Worm (Caenorhabditis elegans) whole organism, young adult: ENCODE data around the gene C33H5.2.

Source experiments
- B0019.2 ChIP-seq: fragments of 200-800 bp; sonication (Bioruptor generic); conservative IDR thresholded peaks from 2 replicates; pipeline ENCODE4 v1.3.6; 2022; ENCODE audit warnings: missing genetic modification reagents, missing genetic modification characterization, missing compliant biosample characterization
- B0261.1 ChIP-seq: sonication (generic microtip); optimal IDR thresholded peaks from 2 replicates; lab custom pipeline; 2016; ENCODE audit warnings: mild to moderate bottlenecking, missing genetic modification characterization, moderate library complexity, missing compliant biosample characterization
- C06A6.2 ChIP-seq: fragments of 200-800 bp; sonication (Bioruptor generic); conservative IDR thresholded peaks from 2 replicates; pipeline ENCODE4 v1.3.6; 2022; ENCODE audit warnings: missing genetic modification characterization, missing compliant biosample characterization
- D2030.7 ChIP-seq: fragments of 200-800 bp; sonication (Bioruptor generic); IDR thresholded peaks from 2 replicates; pipeline ENCODE4 v1.3.6; 2022; ENCODE audit warnings: missing genetic modification reagents, missing genetic modification characterization, missing compliant biosample characterization
- F23B12.7 ChIP-seq: sonication (generic microtip); optimal IDR thresholded peaks from 2 replicates; lab custom pipeline; 2017; ENCODE audit warnings: missing genetic modification characterization, mild to moderate bottlenecking, missing compliant biosample characterization, antibody characterized with exemption, moderate library complexity; ENCODE audit not compliant: insufficient read depth
- F33H1.4 ChIP-seq: fragments of 200-800 bp; sonication (Bioruptor generic); IDR thresholded peaks from 2 replicates; pipeline ENCODE4 v1.3.6; 2022; ENCODE audit warnings: missing genetic modification reagents, missing genetic modification characterization, missing compliant biosample characterization
- F49E8.2 ChIP-seq: sonication (generic microtip); optimal IDR thresholded peaks from 3 replicates; lab custom pipeline; 2017; ENCODE audit warnings: missing genetic modification characterization, mild to moderate bottlenecking, missing compliant biosample characterization, antibody characterized with exemption, moderate library complexity; ENCODE audit not compliant: insufficient read depth
- T26A5.8 ChIP-seq: sonication (generic microtip); optimal IDR thresholded peaks from 2 replicates; lab custom pipeline; 2016; ENCODE audit warnings: missing genetic modification characterization, missing compliant biosample characterization
- attf-6 ChIP-seq: fragments of 200-800 bp; sonication (Bioruptor generic); IDR thresholded peaks from 2 replicates; pipeline ENCODE4 v1.3.6; 2022; ENCODE audit warnings: missing genetic modification reagents, missing genetic modification characterization, missing compliant biosample characterization
- bed-1 ChIP-seq: fragments of 200-800 bp; sonication (Bioruptor generic); IDR thresholded peaks from 2 replicates; pipeline ENCODE4 v1.3.6; 2022; ENCODE audit warnings: missing genetic modification reagents, missing genetic modification characterization, missing compliant biosample characterization
- ccch-3 ChIP-seq: fragments of 200-800 bp; sonication (Bioruptor generic); optimal IDR thresholded peaks from 2 replicates; lab custom pipeline; 2018; ENCODE audit warnings: mild to moderate bottlenecking, missing genetic modification characterization, missing compliant biosample characterization
- cebp-1 ChIP-seq, 2 experiments: fragments of 200-800 bp in 1 of 2; sonication (Bioruptor generic) in 1 of 2; sonication (generic microtip) in 1 of 2; IDR thresholded peaks in 1 of 2; optimal IDR thresholded peaks in 1 of 2; 2 replicates each; pipeline versions ENCODE4 v1.3.6 to Lab custom; 2017 to 2022; ENCODE audit warnings: missing compliant biosample characterization in 2 of 2, missing genetic modification characterization in 2 of 2, mild to moderate bottlenecking in 1 of 2, missing genetic modification reagents in 1 of 2, moderate library complexity in 1 of 2
- ceh-91 ChIP-seq: fragments of 200-800 bp; sonication (Bioruptor generic); IDR thresholded peaks from 2 replicates; pipeline ENCODE4 v1.3.6; 2022; ENCODE audit warnings: missing genetic modification reagents, missing genetic modification characterization, missing compliant biosample characterization
- dpl-1 ChIP-seq: fragments of 150-350 bp; optimal IDR thresholded peaks from 2 replicates; lab custom pipeline; 2014; ENCODE audit warnings: missing biosample characterization, missing genetic modification reagents, missing genetic modification characterization
- efl-1 ChIP-seq: fragments of 150-350 bp; optimal IDR thresholded peaks from 2 replicates; lab custom pipeline; 2014; ENCODE audit warnings: missing biosample characterization, missing genetic modification reagents, missing genetic modification characterization
- egrh-3 ChIP-seq: fragments of 200-800 bp; sonication (Bioruptor generic); IDR thresholded peaks from 2 replicates; pipeline ENCODE4 v1.3.6; 2022; ENCODE audit warnings: missing genetic modification reagents, missing genetic modification characterization, missing compliant biosample characterization
- gei-17 ChIP-seq: fragments of 200-800 bp; sonication (Bioruptor generic); optimal IDR thresholded peaks from 2 replicates; lab custom pipeline; 2018; ENCODE audit warnings: mild to moderate bottlenecking, missing genetic modification characterization, missing compliant biosample characterization
- him-1 ChIP-seq: sonication (generic microtip); optimal IDR thresholded peaks from 2 replicates; lab custom pipeline; 2016; ENCODE audit warnings: missing genotype, missing genetic modification reagents, missing genetic modification characterization, missing compliant biosample characterization
- hmg-1.2 ChIP-seq: fragments of 200-800 bp; sonication (Bioruptor generic); IDR thresholded peaks from 2 replicates; pipeline ENCODE4 v1.3.6; 2022; ENCODE audit warnings: missing genetic modification reagents, missing genetic modification characterization, missing compliant biosample characterization
- hsf-1 ChIP-seq: fragments of 200-800 bp; sonication (Bioruptor generic); IDR thresholded peaks from 2 replicates; pipeline ENCODE4 v1.3.6; 2022; ENCODE audit warnings: missing genetic modification reagents, missing genetic modification characterization, missing compliant biosample characterization
- let-607 ChIP-seq, 2 experiments: fragments of 200-800 bp in 1 of 2; sonication (Bioruptor generic) in 1 of 2; sonication (generic microtip) in 1 of 2; optimal IDR thresholded peaks; 2 replicates each; lab custom pipeline; 2016 to 2018; ENCODE audit warnings: mild to moderate bottlenecking in 2 of 2, missing compliant biosample characterization in 2 of 2, missing genetic modification characterization in 2 of 2, moderate library complexity in 2 of 2, missing genotype in 1 of 2
- lin-54 ChIP-seq: fragments of 200-800 bp; sonication (Bioruptor generic); optimal IDR thresholded peaks from 2 replicates; lab custom pipeline; 2018; ENCODE audit warnings: mild to moderate bottlenecking, missing genetic modification characterization, missing compliant biosample characterization
- lir-1 ChIP-seq: fragments of 200-800 bp; sonication (Bioruptor generic); conservative IDR thresholded peaks from 2 replicates; pipeline ENCODE4 v1.3.6; 2022; ENCODE audit warnings: missing genetic modification reagents, missing genetic modification characterization, missing compliant biosample characterization
- lsl-1 ChIP-seq: fragments of 200-800 bp; sonication (Bioruptor generic); optimal IDR thresholded peaks from 2 replicates; lab custom pipeline; 2018; ENCODE audit warnings: mild to moderate bottlenecking, missing genetic modification characterization, moderate library complexity, missing compliant biosample characterization
- madf-10 ChIP-seq: sonication (generic microtip); optimal IDR thresholded peaks from 2 replicates; lab custom pipeline; 2016; ENCODE audit warnings: mild to moderate bottlenecking, missing genetic modification characterization, missing compliant biosample characterization
- madf-6 ChIP-seq: fragments of 200-800 bp; sonication (Bioruptor generic); IDR thresholded peaks from 2 replicates; pipeline ENCODE4 v1.3.6; 2022; ENCODE audit warnings: missing genetic modification reagents, missing genetic modification characterization, missing compliant biosample characterization
- madf-8 ChIP-seq: fragments of 200-800 bp; sonication (Bioruptor generic); conservative IDR thresholded peaks from 2 replicates; pipeline ENCODE4 v1.3.6; 2022; ENCODE audit warnings: missing genetic modification reagents, missing genetic modification characterization, missing compliant biosample characterization
- mcd-1 ChIP-seq: fragments of 200-800 bp; sonication (Bioruptor generic); IDR thresholded peaks from 2 replicates; pipeline ENCODE4 v1.3.6; 2022; ENCODE audit warnings: missing genetic modification reagents, missing genetic modification characterization, missing compliant biosample characterization
- nhr-120 ChIP-seq: fragments of 200-800 bp; sonication (Bioruptor generic); IDR thresholded peaks from 2 replicates; pipeline ENCODE4 v1.3.6; 2022; ENCODE audit warnings: missing genetic modification characterization, missing compliant biosample characterization
- nhr-27 ChIP-seq: fragments of 200-800 bp; sonication (Bioruptor generic); optimal IDR thresholded peaks from 2 replicates; lab custom pipeline; 2018; ENCODE audit warnings: mild to moderate bottlenecking, missing genetic modification characterization, moderate library complexity, missing compliant biosample characterization
- nhr-80 ChIP-seq: sonication (generic microtip); optimal IDR thresholded peaks from 2 replicates; lab custom pipeline; 2016; ENCODE audit warnings: missing genetic modification characterization, missing compliant biosample characterization
- pbrm-1 ChIP-seq: fragments of 200-800 bp; sonication (Bioruptor generic); IDR thresholded peaks from 2 replicates; pipeline ENCODE4 v1.3.6; 2022; ENCODE audit warnings: missing genetic modification reagents, missing genetic modification characterization, missing compliant biosample characterization
- pha-4 ChIP-seq: fragments of 150-350 bp; sonication (generic microtip); optimal IDR thresholded peaks from 2 replicates; lab custom pipeline; 2014; ENCODE audit warnings: missing biosample characterization, missing genetic modification reagents, missing genetic modification characterization
- rpc-1 ChIP-seq, 2 experiments: fragments of 150-350 bp in 1 of 2; sonication (generic microtip) in 1 of 2; optimal IDR thresholded peaks; 2 replicates each; lab custom pipeline; 2014 to 2018; ENCODE audit warnings: missing biosample characterization in 1 of 2, missing genetic modification characterization in 1 of 2, missing genetic modification reagents in 1 of 2, missing genotype in 1 of 2
- sea-2 ChIP-seq: fragments of 200-800 bp; sonication (Bioruptor generic); IDR thresholded peaks from 2 replicates; pipeline ENCODE4 v1.3.6; 2022; ENCODE audit warnings: missing genetic modification characterization, missing compliant biosample characterization
- snpc-1.1 ChIP-seq: sonication (generic microtip); optimal IDR thresholded peaks from 2 replicates; lab custom pipeline; 2017; ENCODE audit warnings: missing genetic modification characterization, mild to moderate bottlenecking, missing compliant biosample characterization, antibody characterized with exemption, moderate library complexity, missing genotype, missing genetic modification reagents; ENCODE audit not compliant: insufficient read depth
- snpc-1.3 ChIP-seq: sonication (generic microtip); optimal IDR thresholded peaks from 2 replicates; lab custom pipeline; 2017; ENCODE audit warnings: missing genetic modification characterization, mild to moderate bottlenecking, missing compliant biosample characterization, antibody characterized with exemption, moderate library complexity, missing genotype, missing genetic modification reagents; ENCODE audit not compliant: insufficient read depth
- snpc-4 ChIP-seq, 5 experiments: fragments of 150-350 bp in 1 of 5; sonication (generic microtip) in 4 of 5; optimal IDR thresholded peaks; 2 replicates each; lab custom pipeline; 2014 to 2018; ENCODE audit warnings: missing genetic modification characterization in 5 of 5, missing biosample characterization in 3 of 5, antibody characterized with exemption in 2 of 5, mild to moderate bottlenecking in 2 of 5, missing compliant biosample characterization in 2 of 5, missing genotype in 2 of 5, moderate library complexity in 2 of 5, missing genetic modification reagents in 1 of 5
- sptf-2 ChIP-seq: fragments of 200-800 bp; sonication (Bioruptor generic); optimal IDR thresholded peaks from 2 replicates; lab custom pipeline; 2018; ENCODE audit warnings: mild to moderate bottlenecking, missing genetic modification characterization, missing compliant biosample characterization
- xnd-1 ChIP-seq: sonication (generic microtip); optimal IDR thresholded peaks from 2 replicates; lab custom pipeline; 2016; ENCODE audit warnings: missing genotype, missing genetic modification reagents, missing genetic modification characterization, missing compliant biosample characterization
- ztf-25 ChIP-seq: fragments of 200-800 bp; sonication (Bioruptor generic); IDR thresholded peaks from 2 replicates; pipeline ENCODE4 v1.3.6; 2022; ENCODE audit warnings: missing genetic modification reagents, missing genetic modification characterization, missing compliant biosample characterization
- ztf-26 ChIP-seq: sonication (generic microtip); optimal IDR thresholded peaks from 2 replicates; lab custom pipeline; 2017; ENCODE audit warnings: missing genetic modification characterization, missing compliant biosample characterization

C33H5.2 gene

DNA sequence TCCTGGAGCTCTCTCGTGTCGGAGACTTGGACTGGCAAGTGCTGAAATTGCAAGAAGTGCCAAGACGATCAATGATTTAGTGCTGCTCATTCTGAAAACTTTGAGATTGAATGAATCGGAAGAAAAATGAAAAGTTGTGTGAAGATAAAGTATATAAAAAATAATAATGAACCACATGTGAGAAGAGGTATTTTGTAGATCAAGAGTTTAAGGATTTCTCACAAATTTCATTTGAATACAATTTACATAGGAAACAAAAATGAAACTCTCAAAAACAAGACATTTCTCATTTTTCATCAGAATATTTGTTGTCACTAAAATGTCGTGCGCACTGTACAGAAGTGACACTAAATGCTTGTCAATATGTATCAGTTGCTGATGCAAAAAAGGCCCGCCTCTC, 17.7 kb downstream of the C33H5.2 start, which contains the start of gene T14A8.2:
TSS of gene T14A8.2 (minus strand) at position 101 of the 400 bp plus-strand sequence.
- TF ChIP-seq pha-4 (tag; lab: Kevin White, UChicago) (no peak), nhr-27 (tag; lab: Kevin White, UChicago) (no peak), hsf-1 (GFP tag; lab: Robert Waterston, UW) (no peak), ceh-91 (GFP tag; lab: Robert Waterston, UW) (no peak), nhr-80 (no peak), lir-1 (GFP tag; lab: Robert Waterston, UW) (no peak), bed-1 (GFP tag; lab: Robert Waterston, UW) (no peak), C06A6.2 (GFP tag; lab: Robert Waterston, UW) (no peak), gei-17 (GFP tag; lab: Kevin White, UChicago) (no peak), B0261.1 (tag; lab: Kevin White, UChicago) (no peak), ccch-3 (GFP tag; lab: Kevin White, UChicago) (no peak), let-607 (tag; optimal IDR thresholded peaks at IDR 0.05; lab: Kevin White, UChicago) (no peak), nhr-120 (GFP tag; lab: Robert Waterston, UW) (no peak), attf-6 (GFP tag; lab: Robert Waterston, UW) (no peak), ztf-25 (no peak), cebp-1 (GFP tag; IDR thresholded peaks at IDR 0.05; lab: Robert Waterston, UW) (no peak), cebp-1 (tag; optimal IDR thresholded peaks at IDR 0.05; lab: Kevin White, UChicago) (no peak), snpc-1.3 (no peak)
- TF ChIP-seq, all 124 proteins: peak for 0

- TF ChIP-seq attf-6 (GFP tag; lab: Robert Waterston, UW) (no peak), T26A5.8 (tag; lab: Kevin White, UChicago) (no peak), sea-2 (GFP tag; lab: Robert Waterston, UW) (no peak)
These were observed 19.8 kb downstream of the C33H5.2 start for ce11 chrIV:7824649-7825048.

ce11 chrIV:7829275-7829938, 24.6 kb downstream of the C33H5.2 start, which contains the start of gene C06A6.4:
Gene C06A6.4 (minus strand): TSS chrIV:7829298.
- TF ChIP-seq snpc-1.1: peak; percentile 7
- peak; percentile 64 for TF ChIP-seq ceh-91 (GFP tag; lab: Robert Waterston, UW)
- peak; percentile 79; the same call in 1 of the 2 replicates for TF ChIP-seq madf-8 (GFP tag; lab: Robert Waterston, UW)
- no peak for TF ChIP-seq B0019.2 (GFP tag; lab: Robert Waterston, UW)
- no peak for TF ChIP-seq ztf-26 (tag; lab: Kevin White, UChicago)
- TF ChIP-seq xnd-1 (tag; lab: Kevin White, UChicago): peak; percentile 83
- peak; percentile 22 for TF ChIP-seq lin-54
- no peak for TF ChIP-seq snpc-4 (GFP tag; optimal IDR thresholded peaks at IDR 0.05; lab: Kevin White, UChicago)
- peak in 2 of 4 experiments; percentile 10 to 36 for TF ChIP-seq snpc-4 (tag; optimal IDR thresholded peaks at IDR 0.05; lab: Kevin White, UChicago)
- TF ChIP-seq pbrm-1 (GFP tag; lab: Robert Waterston, UW): peak; percentile 42; the same call in 1 of the 2 replicates
- 0 out of 2 replicates have a peak, but pooled peaks have one; percentile 10 for TF ChIP-seq mcd-1 (GFP tag; lab: Robert Waterston, UW)
- no peak for TF ChIP-seq egrh-3
- TF ChIP-seq lsl-1 (GFP tag; lab: Kevin White, UChicago): peak; percentile 97
- TF ChIP-seq him-1 (tag; lab: Kevin White, UChicago): peak; percentile 6
- peak; percentile 92 for TF ChIP-seq F33H1.4
- TF ChIP-seq F49E8.2 (tag; lab: Kevin White, UChicago): peak; percentile 52
- peak; percentile 73 for TF ChIP-seq D2030.7 (GFP tag; lab: Robert Waterston, UW)
- TF ChIP-seq dpl-1 (GFP tag; lab: Kevin White, UChicago): peak; percentile 45
- TF ChIP-seq madf-10 (tag; lab: Kevin White, UChicago): no peak
- no peak for TF ChIP-seq F23B12.7 (tag; lab: Kevin White, UChicago)
- TF ChIP-seq sptf-2 (GFP tag; lab: Kevin White, UChicago): no peak
- peak; percentile 92 for TF ChIP-seq madf-6
- peak; percentile 38 for TF ChIP-seq nhr-80
- peak; percentile 80 for TF ChIP-seq efl-1 (GFP tag; lab: Kevin White, UChicago)
- no peak for TF ChIP-seq rpc-1 (optimal IDR thresholded peaks at IDR 0.05; lab: Kevin White, UChicago)
- TF ChIP-seq rpc-1 (tag; optimal IDR thresholded peaks at IDR 0.05; lab: Kevin White, UChicago): no peak
- TF ChIP-seq hmg-1.2 (GFP tag; lab: Robert Waterston, UW): 0 out of 2 replicates have a peak, but pooled peaks have one; percentile 11
